Worm (Caenorhabditis elegans) whole organism, L3 larva: ENCODE data around the gene pacs-1.

Experiments
- R02D3.7 ChIP-seq: fragments of 150-350 bp; optimal IDR thresholded peaks from 2 replicates; lab custom pipeline; 2014; ENCODE audit warnings: missing biosample characterization, missing genetic modification characterization
- ZK546.5 ChIP-seq: sonication (generic microtip); optimal IDR thresholded peaks from 2 replicates; lab custom pipeline; 2017; ENCODE audit warnings: missing biosample characterization, missing genetic modification characterization
- aly-2 ChIP-seq: fragments of 150-350 bp; optimal IDR thresholded peaks from 2 replicates; lab custom pipeline; 2014; ENCODE audit warnings: missing biosample characterization, missing genetic modification characterization
- ama-1 ChIP-seq: fragments of 150-350 bp; optimal IDR thresholded peaks from 2 replicates; lab custom pipeline; 2018
- ceh-16 ChIP-seq: sonication (generic microtip); optimal IDR thresholded peaks from 2 replicates; lab custom pipeline; 2017; ENCODE audit warnings: missing biosample characterization, missing genetic modification characterization
- ceh-28 ChIP-seq: fragments of 150-350 bp; optimal IDR thresholded peaks from 2 replicates; lab custom pipeline; 2014; ENCODE audit warnings: missing biosample characterization, missing genetic modification reagents, missing genetic modification characterization
- ceh-82 ChIP-seq: fragments of 150-350 bp; optimal IDR thresholded peaks from 2 replicates; lab custom pipeline; 2014; ENCODE audit warnings: missing biosample characterization, missing genetic modification characterization
- ceh-9 ChIP-seq: sonication (generic microtip); optimal IDR thresholded peaks from 2 replicates; lab custom pipeline; 2018; ENCODE audit warnings: missing biosample characterization, missing genetic modification characterization
- daf-12 ChIP-seq: fragments of 150-350 bp; optimal IDR thresholded peaks from 2 replicates; lab custom pipeline; 2014; ENCODE audit warnings: missing biosample characterization, missing genetic modification reagents, missing genetic modification characterization
- egl-27 ChIP-seq: sonication (generic microtip); optimal IDR thresholded peaks from 4 replicates; lab custom pipeline; 2017; ENCODE audit warnings: missing biosample characterization, missing genetic modification reagents, missing genetic modification characterization
- egl-5 ChIP-seq: fragments of 150-350 bp; optimal IDR thresholded peaks from 2 replicates; lab custom pipeline; 2017; ENCODE audit warnings: missing biosample characterization, missing genetic modification reagents, missing genetic modification characterization, inconsistent platforms
- elt-1 ChIP-seq: fragments of 150-350 bp; optimal IDR thresholded peaks from 2 replicates; lab custom pipeline; 2014; ENCODE audit warnings: missing biosample characterization, missing genetic modification characterization
- elt-2 ChIP-seq: sonication (generic microtip); optimal IDR thresholded peaks from 2 replicates; lab custom pipeline; 2016; ENCODE audit warnings: missing genetic modification reagents, mild to moderate bottlenecking, missing genetic modification characterization, missing compliant biosample characterization
- elt-3 ChIP-seq, 3 experiments: fragments of 150-350 bp in 1 of 3; sonication (generic microtip) in 2 of 3; optimal IDR thresholded peaks; 2 replicates in 2 of 3; 4 replicates in 1 of 3; lab custom pipeline; 2014 to 2017; ENCODE audit warnings: missing biosample characterization in 3 of 3, missing genetic modification characterization in 3 of 3
- eor-1 ChIP-seq, 2 experiments: fragments of 150-350 bp; optimal IDR thresholded peaks; 2 replicates each; lab custom pipeline; 2014 to 2018; ENCODE audit warnings: missing biosample characterization in 2 of 2, missing genetic modification characterization in 2 of 2
- fkh-10 ChIP-seq: sonication (generic microtip); optimal IDR thresholded peaks from 2 replicates; lab custom pipeline; 2017; ENCODE audit warnings: missing biosample characterization, missing genetic modification reagents, missing genetic modification characterization
- fkh-2 ChIP-seq: fragments of 150-350 bp; optimal IDR thresholded peaks from 2 replicates; lab custom pipeline; 2014; ENCODE audit warnings: missing biosample characterization, missing genetic modification reagents, missing genetic modification characterization
- fos-1 ChIP-seq: fragments of 150-350 bp; optimal IDR thresholded peaks from 2 replicates; lab custom pipeline; 2014; ENCODE audit warnings: missing biosample characterization, missing genetic modification characterization
- hmg-11 ChIP-seq: sonication (generic microtip); optimal IDR thresholded peaks from 2 replicates; lab custom pipeline; 2016; ENCODE audit warnings: missing genetic modification characterization, missing compliant biosample characterization
- jun-1 ChIP-seq: fragments of 150-350 bp; optimal IDR thresholded peaks from 2 replicates; lab custom pipeline; 2014; ENCODE audit warnings: missing biosample characterization, missing genetic modification reagents, missing genetic modification characterization
- lin-15B ChIP-seq: fragments of 150-350 bp; optimal IDR thresholded peaks from 2 replicates; lab custom pipeline; 2014; ENCODE audit warnings: missing biosample characterization, missing genetic modification characterization
- lin-39 ChIP-seq: fragments of 150-350 bp; optimal IDR thresholded peaks from 2 replicates; lab custom pipeline; 2018; ENCODE audit warnings: missing biosample characterization, missing genetic modification reagents, missing genetic modification characterization
- lsy-12 ChIP-seq: sonication (generic microtip); optimal IDR thresholded peaks from 2 replicates; lab custom pipeline; 2016; ENCODE audit warnings: mild to moderate bottlenecking, missing genetic modification characterization, missing compliant biosample characterization
- mdl-1 ChIP-seq: fragments of 150-350 bp; optimal IDR thresholded peaks from 2 replicates; lab custom pipeline; 2014; ENCODE audit warnings: missing biosample characterization, missing genetic modification characterization
- mml-1 ChIP-seq: fragments of 150-350 bp; sonication (generic microtip); optimal IDR thresholded peaks from 3 replicates; lab custom pipeline; 2014; ENCODE audit warnings: missing biosample characterization, missing genetic modification characterization
- nfya-1 ChIP-seq: sonication (generic microtip); optimal IDR thresholded peaks from 2 replicates; lab custom pipeline; 2017; ENCODE audit warnings: missing genetic modification characterization, mild to moderate bottlenecking, missing compliant biosample characterization, antibody characterized with exemption, moderate library complexity; ENCODE audit not compliant: insufficient read depth
- nhr-11 ChIP-seq: fragments of 150-350 bp; optimal IDR thresholded peaks from 2 replicates; lab custom pipeline; 2014; ENCODE audit warnings: missing biosample characterization, missing genetic modification characterization
- nhr-12 ChIP-seq: fragments of 150-350 bp; optimal IDR thresholded peaks from 2 replicates; lab custom pipeline; 2014; ENCODE audit warnings: missing biosample characterization, missing genetic modification characterization
- nhr-23 ChIP-seq: fragments of 150-350 bp; optimal IDR thresholded peaks from 2 replicates; lab custom pipeline; 2014; ENCODE audit warnings: missing biosample characterization, missing genetic modification reagents, missing genetic modification characterization
- nhr-237 ChIP-seq: fragments of 150-350 bp; optimal IDR thresholded peaks from 2 replicates; lab custom pipeline; 2014; ENCODE audit warnings: missing biosample characterization, missing genetic modification characterization
- nhr-25 ChIP-seq: sonication (generic microtip); optimal IDR thresholded peaks from 2 replicates; lab custom pipeline; 2017; ENCODE audit warnings: missing biosample characterization, missing genetic modification characterization
- nhr-28 ChIP-seq: fragments of 150-350 bp; optimal IDR thresholded peaks from 2 replicates; lab custom pipeline; 2014; ENCODE audit warnings: missing biosample characterization, missing genetic modification characterization
- nhr-43 ChIP-seq: sonication (generic microtip); optimal IDR thresholded peaks from 2 replicates; lab custom pipeline; 2016; ENCODE audit warnings: mild to moderate bottlenecking, missing genetic modification characterization, missing compliant biosample characterization; ENCODE audit not compliant: poor library complexity, severe bottlenecking
- nhr-67 ChIP-seq: fragments of 150-350 bp; optimal IDR thresholded peaks from 2 replicates; lab custom pipeline; 2014; ENCODE audit warnings: missing biosample characterization, missing genetic modification characterization
- nhr-76 ChIP-seq: fragments of 150-350 bp; sonication (generic microtip); optimal IDR thresholded peaks from 5 replicates; lab custom pipeline; 2014; ENCODE audit warnings: missing biosample characterization, missing genetic modification characterization
- nhr-77 ChIP-seq: fragments of 150-350 bp; optimal IDR thresholded peaks from 2 replicates; lab custom pipeline; 2014; ENCODE audit warnings: missing biosample characterization, missing genetic modification characterization
- pha-4 ChIP-seq: fragments of 150-350 bp; optimal IDR thresholded peaks from 2 replicates; lab custom pipeline; 2014; ENCODE audit warnings: missing biosample characterization, missing genetic modification reagents, missing genetic modification characterization
- pqm-1 ChIP-seq: fragments of 150-350 bp; optimal IDR thresholded peaks from 2 replicates; lab custom pipeline; 2017; ENCODE audit warnings: missing biosample characterization, missing genetic modification characterization, inconsistent platforms
- sea-2 ChIP-seq: fragments of 150-350 bp; sonication (generic microtip); optimal IDR thresholded peaks from 4 replicates; lab custom pipeline; 2014; ENCODE audit warnings: missing biosample characterization, missing genetic modification reagents, missing genetic modification characterization
- skn-1 ChIP-seq: fragments of 150-350 bp; optimal IDR thresholded peaks from 2 replicates; lab custom pipeline; 2014; ENCODE audit warnings: missing biosample characterization, missing genetic modification characterization
- snpc-4 ChIP-seq: fragments of 150-350 bp; optimal IDR thresholded peaks from 2 replicates; lab custom pipeline; 2014; ENCODE audit warnings: missing biosample characterization, missing genetic modification characterization
- tbx-2 ChIP-seq: sonication (generic microtip); optimal IDR thresholded peaks from 2 replicates; lab custom pipeline; 2016; ENCODE audit warnings: mild to moderate bottlenecking, missing genetic modification characterization, missing compliant biosample characterization
- unc-39 ChIP-seq: sonication (generic microtip); optimal IDR thresholded peaks from 4 replicates; lab custom pipeline; 2017; ENCODE audit warnings: missing biosample characterization, missing genetic modification characterization
- unc-62 ChIP-seq: fragments of 150-350 bp; sonication (generic microtip); optimal IDR thresholded peaks from 4 replicates; lab custom pipeline; 2014; ENCODE audit warnings: missing biosample characterization, missing genetic modification reagents, missing genetic modification characterization
- zag-1 ChIP-seq: fragments of 150-350 bp; optimal IDR thresholded peaks from 2 replicates; lab custom pipeline; 2014; ENCODE audit warnings: missing biosample characterization, missing genetic modification characterization
- ztf-11 ChIP-seq: fragments of 150-350 bp; optimal IDR thresholded peaks from 2 replicates; lab custom pipeline; 2014; ENCODE audit warnings: missing biosample characterization, missing genetic modification characterization
- ztf-4 ChIP-seq: fragments of 150-350 bp; optimal IDR thresholded peaks from 2 replicates; lab custom pipeline; 2014; ENCODE audit warnings: missing biosample characterization, missing genetic modification characterization

Gene pacs-1

ce11 chrV:9220444-9220843 lies 3.4 kb upstream of the pacs-1 start:
- TF ChIP-seq elt-3 (tag; optimal IDR thresholded peaks at IDR 0.05; lab: Kevin White, UChicago): no peak
- TF ChIP-seq egl-5 (tag; lab: Kevin White, UChicago): peak; percentile 28
- peak; percentile 28 for TF ChIP-seq hmg-11
- no peak for TF ChIP-seq aly-2 (tag; lab: Kevin White, UChicago)
- TF ChIP-seq nfya-1 (tag; lab: Kevin White, UChicago): peak; percentile 79
- no peak for TF ChIP-seq zag-1 (tag; lab: Kevin White, UChicago)
- no peak for TF ChIP-seq unc-62 (GFP tag; lab: Kevin White, UChicago)
- TF ChIP-seq fkh-10 (GFP tag; lab: Kevin White, UChicago): no peak
- TF ChIP-seq ceh-9: no peak
- no peak for TF ChIP-seq lin-39
- no peak for TF ChIP-seq egl-27 (tag; lab: Kevin White, UChicago)
- no peak for TF ChIP-seq nhr-43 (tag; lab: Kevin White, UChicago)
- TF ChIP-seq tbx-2 (tag; lab: Kevin White, UChicago): no peak
- peak; percentile 46 for TF ChIP-seq skn-1 (tag; lab: Kevin White, UChicago)
- TF ChIP-seq elt-1 (tag; lab: Kevin White, UChicago): no peak
- TF ChIP-seq nhr-67 (tag; lab: Kevin White, UChicago): no peak
- TF ChIP-seq snpc-4 (tag; lab: Kevin White, UChicago): no peak
- TF ChIP-seq nhr-76 (tag; lab: Kevin White, UChicago): no peak
- no peak for TF ChIP-seq ama-1
- no peak for TF ChIP-seq jun-1 (tag; lab: Kevin White, UChicago)
- TF ChIP-seq pha-4: peak; percentile 77
- no peak for TF ChIP-seq unc-39 (tag; lab: Kevin White, UChicago)
- TF ChIP-seq lin-15B: peak; percentile 75
- no peak for TF ChIP-seq R02D3.7 (tag; lab: Kevin White, UChicago)
- TF ChIP-seq eor-1 (tag; optimal IDR thresholded peaks at IDR 0.05; lab: Kevin White, UChicago): no peak
- no peak for TF ChIP-seq lsy-12 (tag; lab: Kevin White, UChicago)
- no peak for TF ChIP-seq fos-1 (tag; lab: Kevin White, UChicago)
- no peak for TF ChIP-seq nhr-11 (tag; lab: Kevin White, UChicago)
- no peak for TF ChIP-seq ztf-4
- no peak for TF ChIP-seq nhr-77 (tag; lab: Kevin White, UChicago)
- TF ChIP-seq mdl-1 (tag; lab: Kevin White, UChicago): no peak
- no peak for TF ChIP-seq fkh-2 (tag; lab: Kevin White, UChicago)
- peak; percentile 55 for TF ChIP-seq nhr-25
- no peak for TF ChIP-seq sea-2 (GFP tag; lab: Kevin White, UChicago)
- peak; percentile 51 for TF ChIP-seq nhr-23
- TF ChIP-seq ZK546.5: no peak
- no peak for TF ChIP-seq daf-12 (tag; lab: Kevin White, UChicago)
- TF ChIP-seq ceh-82 (tag; lab: Kevin White, UChicago): no peak
- TF ChIP-seq nhr-28 (tag; lab: Kevin White, UChicago): no peak
- no peak for TF ChIP-seq nhr-12 (tag; lab: Kevin White, UChicago)
- no peak for TF ChIP-seq ceh-28 (tag; lab: Kevin White, UChicago)
- TF ChIP-seq ztf-11 (tag; lab: Kevin White, UChicago): no peak
- TF ChIP-seq mml-1: no peak
- TF ChIP-seq ceh-16: no peak
- no peak for TF ChIP-seq nhr-237
- TF ChIP-seq elt-2: peak; percentile 44
- TF ChIP-seq pqm-1: peak; percentile 21
- TF ChIP-seq, all 47 proteins: peak for 10

DNA sequence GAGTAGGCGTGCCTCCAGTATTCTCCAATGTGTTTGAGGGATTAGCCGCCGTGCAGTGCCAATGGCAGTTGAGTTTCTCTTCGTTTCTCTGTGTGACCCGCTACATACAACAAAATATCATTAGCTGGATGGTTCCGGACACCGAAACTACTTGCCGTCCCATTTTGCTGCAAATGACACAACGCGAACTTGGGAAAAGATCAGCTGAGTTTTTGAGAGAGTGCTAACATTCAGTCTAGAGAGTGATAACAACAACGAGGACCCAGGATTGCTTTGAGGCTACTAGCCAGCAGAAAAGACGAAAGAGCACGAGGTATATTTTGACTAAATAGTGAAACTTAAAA lies 2.3 kb upstream of the pacs-1 start:
- TF ChIP-seq nhr-237: no peak
- TF ChIP-seq nhr-28 (tag; lab: Kevin White, UChicago): no peak
